Worm (Caenorhabditis elegans) whole organism, mixed stage, embryonic: Measurements from ENCODE around the gene srd-1.

Source experiments
- M03D4.4 ChIP-seq: sonication (generic microtip); optimal IDR thresholded peaks from 2 replicates; lab custom pipeline; 2017; ENCODE audit warnings: mild to moderate bottlenecking, missing genetic modification characterization, missing compliant biosample characterization
- bed-3 ChIP-seq: fragments of 200-800 bp; sonication (Bioruptor generic); optimal IDR thresholded peaks from 3 replicates; lab custom pipeline; 2018; ENCODE audit warnings: mild to moderate bottlenecking, missing genetic modification characterization, moderate library complexity, missing compliant biosample characterization
- blmp-1 ChIP-seq: fragments of 150-350 bp; optimal IDR thresholded peaks from 2 replicates; lab custom pipeline; 2014; ENCODE audit warnings: missing biosample characterization, missing genetic modification characterization
- ceh-39 ChIP-seq: fragments of 150-350 bp; optimal IDR thresholded peaks from 2 replicates; lab custom pipeline; 2014; ENCODE audit warnings: missing biosample characterization, missing genetic modification characterization
- ceh-43 ChIP-seq: fragments of 200-800 bp; sonication (Bioruptor generic); optimal IDR thresholded peaks from 2 replicates; lab custom pipeline; 2018; ENCODE audit warnings: mild to moderate bottlenecking, missing genetic modification characterization, moderate library complexity, missing compliant biosample characterization
- ceh-83 ChIP-seq: fragments of 200-800 bp; sonication (Bioruptor generic); optimal IDR thresholded peaks from 2 replicates; lab custom pipeline; 2018; ENCODE audit warnings: mild to moderate bottlenecking, missing genetic modification characterization, missing compliant biosample characterization
- ces-1 ChIP-seq: fragments of 150-350 bp; optimal IDR thresholded peaks from 2 replicates; lab custom pipeline; 2014; ENCODE audit warnings: missing biosample characterization, missing genetic modification reagents, missing genetic modification characterization
- cnd-1 ChIP-seq: fragments of 200-800 bp; sonication (Bioruptor generic); optimal IDR thresholded peaks from 2 replicates; lab custom pipeline; 2018; ENCODE audit warnings: mild to moderate bottlenecking, missing genetic modification characterization, missing compliant biosample characterization
- drap-1 ChIP-seq: fragments of 200-800 bp; sonication (Bioruptor generic); optimal IDR thresholded peaks from 3 replicates; lab custom pipeline; 2018; ENCODE audit warnings: mild to moderate bottlenecking, missing genetic modification characterization, missing compliant biosample characterization
- elt-1 ChIP-seq: sonication (generic microtip); optimal IDR thresholded peaks from 2 replicates; lab custom pipeline; 2017; ENCODE audit warnings: missing genetic modification characterization, mild to moderate bottlenecking, missing compliant biosample characterization, antibody characterized with exemption, moderate library complexity, borderline replicate concordance; ENCODE audit not compliant: insufficient read depth
- elt-3 ChIP-seq: fragments of 150-350 bp; optimal IDR thresholded peaks from 2 replicates; lab custom pipeline; 2014; ENCODE audit warnings: missing biosample characterization, missing genetic modification characterization
- flh-1 ChIP-seq: fragments of 200-800 bp; sonication (Bioruptor generic); optimal IDR thresholded peaks from 2 replicates; lab custom pipeline; 2018; ENCODE audit warnings: mild to moderate bottlenecking, missing genetic modification characterization, moderate library complexity, missing compliant biosample characterization
- ham-2 ChIP-seq: fragments of 200-800 bp; sonication (Bioruptor generic); optimal IDR thresholded peaks from 2 replicates; lab custom pipeline; 2018; ENCODE audit warnings: mild to moderate bottlenecking, missing genetic modification characterization, missing compliant biosample characterization
- hlh-1 ChIP-seq: fragments of 150-350 bp; optimal IDR thresholded peaks from 2 replicates; lab custom pipeline; 2014; ENCODE audit warnings: missing biosample characterization, missing genetic modification reagents, missing genetic modification characterization
- lin-13 ChIP-seq: fragments of 150-350 bp; optimal IDR thresholded peaks from 2 replicates; lab custom pipeline; 2014; ENCODE audit warnings: missing biosample characterization, missing genetic modification characterization
- lin-32 ChIP-seq: fragments of 200-800 bp; sonication (Bioruptor generic); optimal IDR thresholded peaks from 2 replicates; lab custom pipeline; 2018; ENCODE audit warnings: mild to moderate bottlenecking, missing genetic modification characterization, missing compliant biosample characterization
- lsy-2 ChIP-seq: fragments of 150-350 bp; optimal IDR thresholded peaks from 2 replicates; lab custom pipeline; 2014; ENCODE audit warnings: missing biosample characterization, missing genetic modification characterization
- mab-5 ChIP-seq: fragments of 150-350 bp; optimal IDR thresholded peaks from 2 replicates; lab custom pipeline; 2014; ENCODE audit warnings: missing biosample characterization, missing genetic modification characterization
- mep-1 ChIP-seq: fragments of 150-350 bp; optimal IDR thresholded peaks from 2 replicates; lab custom pipeline; 2017; ENCODE audit warnings: missing biosample characterization, missing genetic modification reagents, missing genetic modification characterization, inconsistent platforms
- mls-2 ChIP-seq: sonication (generic microtip); optimal IDR thresholded peaks from 2 replicates; lab custom pipeline; 2016; ENCODE audit warnings: mild to moderate bottlenecking, missing genetic modification characterization, moderate library complexity, missing compliant biosample characterization
- nhr-12 ChIP-seq: fragments of 150-350 bp; optimal IDR thresholded peaks from 2 replicates; lab custom pipeline; 2014; ENCODE audit warnings: missing biosample characterization, missing genetic modification characterization
- nhr-2 ChIP-seq: fragments of 150-350 bp; optimal IDR thresholded peaks from 2 replicates; lab custom pipeline; 2014; ENCODE audit warnings: missing biosample characterization, missing genetic modification characterization
- nhr-237 ChIP-seq: fragments of 150-350 bp; optimal IDR thresholded peaks from 2 replicates; lab custom pipeline; 2014; ENCODE audit warnings: missing biosample characterization, missing genetic modification characterization
- nhr-28 ChIP-seq: fragments of 150-350 bp; optimal IDR thresholded peaks from 2 replicates; lab custom pipeline; 2014; ENCODE audit warnings: missing biosample characterization, missing genetic modification characterization
- nhr-76 ChIP-seq: sonication (generic microtip); optimal IDR thresholded peaks from 2 replicates; lab custom pipeline; 2017; ENCODE audit warnings: missing biosample characterization, missing genetic modification characterization
- pha-4 ChIP-seq: fragments of 150-350 bp; optimal IDR thresholded peaks from 2 replicates; lab custom pipeline; 2018; ENCODE audit warnings: missing biosample characterization, missing genetic modification reagents, missing genetic modification characterization
- sem-2 ChIP-seq: fragments of 200-800 bp; sonication (Bioruptor generic); optimal IDR thresholded peaks from 2 replicates; lab custom pipeline; 2018; ENCODE audit warnings: mild to moderate bottlenecking, missing genetic modification characterization, missing compliant biosample characterization
- snpc-4 ChIP-seq: fragments of 150-350 bp; optimal IDR thresholded peaks from 2 replicates; lab custom pipeline; 2014; ENCODE audit warnings: missing biosample characterization, missing genetic modification characterization
- sptf-1 ChIP-seq: sonication (generic microtip); optimal IDR thresholded peaks from 2 replicates; lab custom pipeline; 2017; ENCODE audit warnings: mild to moderate bottlenecking, missing genetic modification characterization, moderate library complexity, missing compliant biosample characterization
- tbx-8 ChIP-seq: fragments of 200-800 bp; sonication (Bioruptor generic); optimal IDR thresholded peaks from 2 replicates; lab custom pipeline; 2018; ENCODE audit warnings: mild to moderate bottlenecking, missing genetic modification characterization, moderate library complexity, missing compliant biosample characterization
- unc-120 ChIP-seq: sonication (generic microtip); optimal IDR thresholded peaks from 2 replicates; lab custom pipeline; 2017; ENCODE audit warnings: missing genetic modification characterization, missing compliant biosample characterization; ENCODE audit not compliant: poor library complexity, severe bottlenecking
- unc-39 ChIP-seq: fragments of 150-350 bp; optimal IDR thresholded peaks from 2 replicates; lab custom pipeline; 2014; ENCODE audit warnings: missing biosample characterization, missing genetic modification characterization
- unc-62 ChIP-seq: fragments of 150-350 bp; optimal IDR thresholded peaks from 2 replicates; lab custom pipeline; 2014; ENCODE audit warnings: missing biosample characterization, missing genetic modification reagents, missing genetic modification characterization
- zip-8 ChIP-seq: fragments of 150-350 bp; optimal IDR thresholded peaks from 2 replicates; lab custom pipeline; 2014; ENCODE audit warnings: missing biosample characterization, missing genetic modification characterization
- ztf-11 ChIP-seq: fragments of 150-350 bp; optimal IDR thresholded peaks from 2 replicates; lab custom pipeline; 2014; ENCODE audit warnings: missing biosample characterization, missing genetic modification characterization

The srd-1 gene

ce11 chrII:10202275-10202674, 19.7 kb upstream of the srd-1 start:
- no peak for TF ChIP-seq ceh-39 (tag; lab: Kevin White, UChicago)
- no peak for TF ChIP-seq flh-1 (GFP tag; lab: Kevin White, UChicago)
- peak; percentile 52 for TF ChIP-seq mls-2 (tag; lab: Kevin White, UChicago)
- TF ChIP-seq sem-2 (GFP tag; lab: Kevin White, UChicago): no peak
- TF ChIP-seq ham-2 (GFP tag; lab: Kevin White, UChicago): no peak
- TF ChIP-seq ces-1: peak; percentile 59
- TF ChIP-seq sptf-1: peak; percentile 64
- TF ChIP-seq elt-3 (tag; lab: Kevin White, UChicago): no peak
- no peak for TF ChIP-seq unc-39 (tag; lab: Kevin White, UChicago)
- TF ChIP-seq unc-120 (tag; lab: Kevin White, UChicago): peak; percentile 67
- no peak for TF ChIP-seq tbx-8 (GFP tag; lab: Kevin White, UChicago)
- no peak for TF ChIP-seq nhr-28 (tag; lab: Kevin White, UChicago)
- peak; percentile 29 for TF ChIP-seq unc-62 (GFP tag; lab: Kevin White, UChicago)
- no peak for TF ChIP-seq nhr-237
- no peak for TF ChIP-seq nhr-76 (tag; lab: Kevin White, UChicago)
- TF ChIP-seq zip-8: peak; percentile 71
- TF ChIP-seq hlh-1 (tag; lab: Kevin White, UChicago): peak; percentile 32
- TF ChIP-seq bed-3: no peak
- no peak for TF ChIP-seq cnd-1
- TF ChIP-seq ztf-11 (tag; lab: Kevin White, UChicago): no peak
- no peak for TF ChIP-seq nhr-2
- TF ChIP-seq blmp-1 (tag; lab: Kevin White, UChicago): no peak
- peak; percentile 68 for TF ChIP-seq pha-4
- no peak for TF ChIP-seq nhr-12
- TF ChIP-seq drap-1 (GFP tag; lab: Kevin White, UChicago): peak; percentile 62
- no peak for TF ChIP-seq mab-5 (tag; lab: Kevin White, UChicago)
- peak; percentile 20 for TF ChIP-seq ceh-83 (GFP tag; lab: Kevin White, UChicago)
- TF ChIP-seq elt-1 (tag; lab: Kevin White, UChicago): no peak
- TF ChIP-seq M03D4.4 (tag; lab: Kevin White, UChicago): peak; percentile 33
- TF ChIP-seq lsy-2 (tag; lab: Kevin White, UChicago): no peak
- no peak for TF ChIP-seq snpc-4 (tag; lab: Kevin White, UChicago)
- TF ChIP-seq mep-1: peak; percentile 37
- no peak for TF ChIP-seq lin-13
- no peak for TF ChIP-seq ceh-43 (GFP tag; lab: Kevin White, UChicago)
- TF ChIP-seq lin-32 (GFP tag; lab: Kevin White, UChicago): no peak

ce11 chrII:10200759-10201158, 18.2 kb upstream of the srd-1 start, which contains the start of gene arv-1:
Gene arv-1, minus strand, starts transcription at chrII:10200823.
- TF ChIP-seq pha-4 (no peak), nhr-12 (no peak), hlh-1 (tag; lab: Kevin White, UChicago) (no peak), ceh-43 (GFP tag; lab: Kevin White, UChicago) (no peak), lsy-2 (tag; lab: Kevin White, UChicago) (peak; percentile 55), ces-1 (peak; percentile 85), sptf-1 (peak; percentile 44)

ce11 chrII:10199906-10200305, 17.4 kb upstream of the srd-1 start, which contains the start of gene R05H5.4:
Gene R05H5.4, minus strand, starts transcription at chrII:10200006.
- TF ChIP-seq ceh-83 (GFP tag; lab: Kevin White, UChicago): no peak
- no peak for TF ChIP-seq pha-4
- TF ChIP-seq hlh-1 (tag; lab: Kevin White, UChicago): no peak
- no peak for TF ChIP-seq sem-2 (GFP tag; lab: Kevin White, UChicago)
- TF ChIP-seq drap-1 (GFP tag; lab: Kevin White, UChicago): no peak
- no peak for TF ChIP-seq ceh-39 (tag; lab: Kevin White, UChicago)
- TF ChIP-seq tbx-8 (GFP tag; lab: Kevin White, UChicago): no peak
- TF ChIP-seq unc-62 (GFP tag; lab: Kevin White, UChicago): no peak
- no peak for TF ChIP-seq bed-3
- no peak for TF ChIP-seq blmp-1 (tag; lab: Kevin White, UChicago)
- no peak for TF ChIP-seq nhr-76 (tag; lab: Kevin White, UChicago)
- TF ChIP-seq M03D4.4 (tag; lab: Kevin White, UChicago): no peak

ce11 chrII:10198486-10198885, 16.0 kb upstream of the srd-1 start:
- TF ChIP-seq ceh-39 (tag; lab: Kevin White, UChicago): no peak
- TF ChIP-seq blmp-1 (tag; lab: Kevin White, UChicago): no peak
- TF ChIP-seq sem-2 (GFP tag; lab: Kevin White, UChicago): no peak
- no peak for TF ChIP-seq ces-1
- no peak for TF ChIP-seq lin-32 (GFP tag; lab: Kevin White, UChicago)
- no peak for TF ChIP-seq pha-4
- no peak for TF ChIP-seq mls-2 (tag; lab: Kevin White, UChicago)
- no peak for TF ChIP-seq ceh-83 (GFP tag; lab: Kevin White, UChicago)
- TF ChIP-seq elt-1 (tag; lab: Kevin White, UChicago): no peak
- TF ChIP-seq tbx-8 (GFP tag; lab: Kevin White, UChicago): no peak
- TF ChIP-seq elt-3 (tag; lab: Kevin White, UChicago): no peak
- no peak for TF ChIP-seq nhr-12
- no peak for TF ChIP-seq ztf-11 (tag; lab: Kevin White, UChicago)
